Worm (Caenorhabditis elegans) whole organism, young adult: ENCODE results near the gene F36G3.1.

Experiments used
- B0019.2 ChIP-seq: fragments of 200-800 bp; sonication (Bioruptor generic); conservative IDR thresholded peaks from 2 replicates; pipeline ENCODE4 v1.3.6; 2022; ENCODE audit warnings: missing genetic modification reagents, missing genetic modification characterization, missing compliant biosample characterization
- B0261.1 ChIP-seq: sonication (generic microtip); optimal IDR thresholded peaks from 2 replicates; lab custom pipeline; 2016; ENCODE audit warnings: mild to moderate bottlenecking, missing genetic modification characterization, moderate library complexity, missing compliant biosample characterization
- C06A6.2 ChIP-seq: fragments of 200-800 bp; sonication (Bioruptor generic); conservative IDR thresholded peaks from 2 replicates; pipeline ENCODE4 v1.3.6; 2022; ENCODE audit warnings: missing genetic modification characterization, missing compliant biosample characterization
- F52B5.7 ChIP-seq: sonication (generic microtip); optimal IDR thresholded peaks from 2 replicates; lab custom pipeline; 2016; ENCODE audit warnings: mild to moderate bottlenecking, missing genetic modification characterization, missing compliant biosample characterization
- F57A8.1 ChIP-seq: fragments of 200-800 bp; sonication (Bioruptor generic); optimal IDR thresholded peaks from 2 replicates; lab custom pipeline; 2018; ENCODE audit warnings: mild to moderate bottlenecking, missing genetic modification characterization, moderate library complexity, missing compliant biosample characterization
- K11D2.4 ChIP-seq: fragments of 200-800 bp; sonication (Bioruptor generic); IDR thresholded peaks from 2 replicates; pipeline ENCODE4 v1.3.6; 2022; ENCODE audit warnings: missing genetic modification reagents, missing genetic modification characterization, missing compliant biosample characterization
- T07F8.4 ChIP-seq: sonication (generic microtip); optimal IDR thresholded peaks from 2 replicates; lab custom pipeline; 2016; ENCODE audit warnings: mild to moderate bottlenecking, missing genetic modification characterization, moderate library complexity, missing compliant biosample characterization
- T26A5.8 ChIP-seq: sonication (generic microtip); optimal IDR thresholded peaks from 2 replicates; lab custom pipeline; 2016; ENCODE audit warnings: missing genetic modification characterization, missing compliant biosample characterization
- Y53F4B.3 ChIP-seq: fragments of 200-800 bp; sonication (Bioruptor generic); IDR thresholded peaks from 2 replicates; pipeline ENCODE4 v1.3.6; 2022; ENCODE audit warnings: missing genetic modification reagents, missing genetic modification characterization, missing compliant biosample characterization
- Y56A3A.18 ChIP-seq: fragments of 200-800 bp; sonication (Bioruptor generic); IDR thresholded peaks from 2 replicates; pipeline ENCODE4 v1.3.6; 2022; ENCODE audit warnings: missing genetic modification reagents, missing genetic modification characterization, missing compliant biosample characterization
- Y95B8A.8 ChIP-seq: fragments of 200-800 bp; sonication (Bioruptor generic); IDR thresholded peaks from 2 replicates; pipeline ENCODE4 v1.3.6; 2022; ENCODE audit warnings: missing genetic modification reagents, missing genetic modification characterization, missing compliant biosample characterization
- aptf-3 ChIP-seq: fragments of 200-800 bp; sonication (Bioruptor generic); IDR thresholded peaks from 2 replicates; pipeline ENCODE4 v1.3.6; 2022; ENCODE audit warnings: missing genetic modification characterization, missing compliant biosample characterization
- attf-6 ChIP-seq: fragments of 200-800 bp; sonication (Bioruptor generic); IDR thresholded peaks from 2 replicates; pipeline ENCODE4 v1.3.6; 2022; ENCODE audit warnings: missing genetic modification reagents, missing genetic modification characterization, missing compliant biosample characterization
- bed-2 ChIP-seq: fragments of 200-800 bp; sonication (Bioruptor generic); IDR thresholded peaks from 2 replicates; pipeline ENCODE4 v1.3.6; 2022; ENCODE audit warnings: missing genetic modification reagents, missing genetic modification characterization, missing compliant biosample characterization
- cebp-1 ChIP-seq, 2 experiments: fragments of 200-800 bp in 1 of 2; sonication (Bioruptor generic) in 1 of 2; sonication (generic microtip) in 1 of 2; IDR thresholded peaks in 1 of 2; optimal IDR thresholded peaks in 1 of 2; 2 replicates each; pipeline versions ENCODE4 v1.3.6 to Lab custom; 2017 to 2022; ENCODE audit warnings: missing compliant biosample characterization in 2 of 2, missing genetic modification characterization in 2 of 2, mild to moderate bottlenecking in 1 of 2, missing genetic modification reagents in 1 of 2, moderate library complexity in 1 of 2
- ceh-27 ChIP-seq: fragments of 200-800 bp; sonication (Bioruptor generic); optimal IDR thresholded peaks from 2 replicates; lab custom pipeline; 2018; ENCODE audit warnings: mild to moderate bottlenecking, missing genetic modification characterization, moderate library complexity, missing compliant biosample characterization
- ceh-40 ChIP-seq: fragments of 200-800 bp; sonication (Bioruptor generic); IDR thresholded peaks from 2 replicates; pipeline ENCODE4 v1.3.6; 2022; ENCODE audit warnings: missing genetic modification characterization, missing compliant biosample characterization
- ceh-58 ChIP-seq: fragments of 200-800 bp; sonication (Bioruptor generic); IDR thresholded peaks from 2 replicates; pipeline ENCODE4 v1.3.6; 2022; ENCODE audit warnings: missing genetic modification characterization, missing compliant biosample characterization
- ceh-79 ChIP-seq: sonication (generic microtip); optimal IDR thresholded peaks from 2 replicates; lab custom pipeline; 2017; ENCODE audit warnings: mild to moderate bottlenecking, missing genetic modification characterization, missing compliant biosample characterization
- chd-7 ChIP-seq: sonication (generic microtip); optimal IDR thresholded peaks from 2 replicates; lab custom pipeline; 2016; ENCODE audit warnings: mild to moderate bottlenecking, missing genetic modification characterization, moderate library complexity, missing compliant biosample characterization
- die-1 ChIP-seq: sonication (generic microtip); optimal IDR thresholded peaks from 2 replicates; lab custom pipeline; 2016; ENCODE audit warnings: missing genotype, mild to moderate bottlenecking, missing genetic modification characterization, missing compliant biosample characterization
- dox-1 ChIP-seq: fragments of 200-800 bp; sonication (Bioruptor generic); IDR thresholded peaks from 2 replicates; pipeline ENCODE4 v1.3.6; 2022; ENCODE audit warnings: missing genetic modification reagents, missing genetic modification characterization, missing compliant biosample characterization
- dpff-1 ChIP-seq: sonication (generic microtip); optimal IDR thresholded peaks from 2 replicates; lab custom pipeline; 2017; ENCODE audit warnings: mild to moderate bottlenecking, missing genetic modification characterization, missing compliant biosample characterization
- egrh-3 ChIP-seq: fragments of 200-800 bp; sonication (Bioruptor generic); IDR thresholded peaks from 2 replicates; pipeline ENCODE4 v1.3.6; 2022; ENCODE audit warnings: missing genetic modification reagents, missing genetic modification characterization, missing compliant biosample characterization
- ets-4 ChIP-seq: fragments of 200-800 bp; sonication (Bioruptor generic); optimal IDR thresholded peaks from 2 replicates; lab custom pipeline; 2018; ENCODE audit warnings: mild to moderate bottlenecking, missing genetic modification characterization, missing compliant biosample characterization
- hlh-12 ChIP-seq: sonication (generic microtip); optimal IDR thresholded peaks from 2 replicates; lab custom pipeline; 2016; ENCODE audit warnings: missing genetic modification characterization, missing compliant biosample characterization
- hmg-1.2 ChIP-seq: fragments of 200-800 bp; sonication (Bioruptor generic); IDR thresholded peaks from 2 replicates; pipeline ENCODE4 v1.3.6; 2022; ENCODE audit warnings: missing genetic modification reagents, missing genetic modification characterization, missing compliant biosample characterization
- let-526 ChIP-seq: fragments of 200-800 bp; sonication (Bioruptor generic); IDR thresholded peaks from 2 replicates; pipeline ENCODE4 v1.3.6; 2022; ENCODE audit warnings: missing genetic modification reagents, missing genetic modification characterization, missing compliant biosample characterization
- lin-54 ChIP-seq: fragments of 200-800 bp; sonication (Bioruptor generic); optimal IDR thresholded peaks from 2 replicates; lab custom pipeline; 2018; ENCODE audit warnings: mild to moderate bottlenecking, missing genetic modification characterization, missing compliant biosample characterization
- lsl-1 ChIP-seq: fragments of 200-800 bp; sonication (Bioruptor generic); optimal IDR thresholded peaks from 2 replicates; lab custom pipeline; 2018; ENCODE audit warnings: mild to moderate bottlenecking, missing genetic modification characterization, moderate library complexity, missing compliant biosample characterization
- madf-3 ChIP-seq: fragments of 200-800 bp; sonication (Bioruptor generic); IDR thresholded peaks from 2 replicates; pipeline ENCODE4 v1.3.6; 2022; ENCODE audit warnings: missing genetic modification reagents, missing genetic modification characterization, missing compliant biosample characterization
- madf-6 ChIP-seq: fragments of 200-800 bp; sonication (Bioruptor generic); IDR thresholded peaks from 2 replicates; pipeline ENCODE4 v1.3.6; 2022; ENCODE audit warnings: missing genetic modification reagents, missing genetic modification characterization, missing compliant biosample characterization
- mxl-1 ChIP-seq: sonication (generic microtip); optimal IDR thresholded peaks from 2 replicates; lab custom pipeline; 2016; ENCODE audit warnings: missing genetic modification characterization, missing compliant biosample characterization
- nfya-1 ChIP-seq: sonication (generic microtip); optimal IDR thresholded peaks from 2 replicates; lab custom pipeline; 2017; ENCODE audit warnings: antibody characterized with exemption, missing compliant biosample characterization, missing genetic modification characterization, borderline replicate concordance; ENCODE audit not compliant: insufficient read depth
- nfya-2 ChIP-seq: fragments of 200-800 bp; sonication (Bioruptor generic); IDR thresholded peaks from 2 replicates; pipeline ENCODE4 v1.3.6; 2022; ENCODE audit warnings: missing genetic modification reagents, missing genetic modification characterization, missing compliant biosample characterization
- rcor-1 ChIP-seq: fragments of 200-800 bp; sonication (Bioruptor generic); IDR thresholded peaks from 2 replicates; pipeline ENCODE4 v1.3.6; 2022; ENCODE audit warnings: missing genetic modification reagents, missing genetic modification characterization, missing compliant biosample characterization
- rpc-1 ChIP-seq, 2 experiments: fragments of 150-350 bp in 1 of 2; sonication (generic microtip) in 1 of 2; optimal IDR thresholded peaks; 2 replicates each; lab custom pipeline; 2014 to 2018; ENCODE audit warnings: missing biosample characterization in 1 of 2, missing genetic modification characterization in 1 of 2, missing genetic modification reagents in 1 of 2, missing genotype in 1 of 2
- sdz-38 ChIP-seq: sonication (generic microtip); optimal IDR thresholded peaks from 2 replicates; lab custom pipeline; 2016; ENCODE audit warnings: missing genotype, missing genetic modification characterization, missing compliant biosample characterization
- snpc-1.1 ChIP-seq: sonication (generic microtip); optimal IDR thresholded peaks from 2 replicates; lab custom pipeline; 2017; ENCODE audit warnings: missing genetic modification characterization, mild to moderate bottlenecking, missing compliant biosample characterization, antibody characterized with exemption, moderate library complexity, missing genotype, missing genetic modification reagents; ENCODE audit not compliant: insufficient read depth
- snpc-3.4 ChIP-seq: sonication (generic microtip); optimal IDR thresholded peaks from 2 replicates; lab custom pipeline; 2017; ENCODE audit warnings: missing genetic modification characterization, mild to moderate bottlenecking, missing compliant biosample characterization, antibody characterized with exemption, moderate library complexity, missing genotype, missing genetic modification reagents
- zfh-2 ChIP-seq: fragments of 200-800 bp; sonication (Bioruptor generic); conservative IDR thresholded peaks from 2 replicates; pipeline ENCODE4 v1.3.6; 2022; ENCODE audit warnings: missing genetic modification reagents, missing genetic modification characterization, missing compliant biosample characterization
- ztf-3 ChIP-seq: fragments of 200-800 bp; sonication (Bioruptor generic); optimal IDR thresholded peaks from 2 replicates; lab custom pipeline; 2018; ENCODE audit warnings: mild to moderate bottlenecking, missing genetic modification characterization, missing compliant biosample characterization

Gene F36G3.1

ce11 chrX:9743513-9743914 is 45.5 kb downstream of the F36G3.1 start (continued):
- TF ChIP-seq T26A5.8 (tag; lab: Kevin White, UChicago): peak; percentile 97
- TF ChIP-seq madf-6 (GFP tag; lab: Robert Waterston, UW): peak; percentile 80
- peak; percentile 86 for TF ChIP-seq attf-6 (GFP tag; lab: Robert Waterston, UW)

- TF ChIP-seq snpc-1.1 (tag; lab: Kevin White, UChicago) (no peak), zfh-2 (no peak), die-1 (tag; lab: Kevin White, UChicago) (no peak), T07F8.4 (no peak), ceh-40 (GFP tag; lab: Robert Waterston, UW) (no peak), snpc-3.4 (tag; lab: Kevin White, UChicago) (no peak), F57A8.1 (GFP tag; lab: Kevin White, UChicago) (no peak), bed-2 (GFP tag; lab: Robert Waterston, UW) (no peak), B0261.1 (tag; lab: Kevin White, UChicago) (no peak), rpc-1 (optimal IDR thresholded peaks at IDR 0.05; lab: Kevin White, UChicago) (no peak), rpc-1 (tag; optimal IDR thresholded peaks at IDR 0.05; lab: Kevin White, UChicago) (no peak), lin-54 (GFP tag; lab: Kevin White, UChicago) (no peak)
Measured at ce11 chrX:9742058-9742457, 47.0 kb downstream of the F36G3.1 start.

- TF ChIP-seq ceh-79 (tag; lab: Kevin White, UChicago): no peak
- no peak for TF ChIP-seq mxl-1 (tag; lab: Kevin White, UChicago)
- no peak for TF ChIP-seq Y95B8A.8 (GFP tag; lab: Robert Waterston, UW)
- peak; percentile 14 for TF ChIP-seq chd-7 (tag; lab: Kevin White, UChicago)
- TF ChIP-seq madf-6 (GFP tag; lab: Robert Waterston, UW): no peak
- no peak for TF ChIP-seq ets-4 (GFP tag; lab: Kevin White, UChicago)
- no peak for TF ChIP-seq B0019.2 (GFP tag; lab: Robert Waterston, UW)
- no peak for TF ChIP-seq ztf-3
- TF ChIP-seq let-526 (GFP tag; lab: Robert Waterston, UW): no peak
- TF ChIP-seq cebp-1 (GFP tag; IDR thresholded peaks at IDR 0.05; lab: Robert Waterston, UW): no peak
- no peak for TF ChIP-seq cebp-1 (tag; optimal IDR thresholded peaks at IDR 0.05; lab: Kevin White, UChicago)
- TF ChIP-seq dox-1 (GFP tag; lab: Robert Waterston, UW): peak; percentile 42; the same call in 1 of the 2 replicates
- TF ChIP-seq aptf-3: no peak
- no peak for TF ChIP-seq C06A6.2
- TF ChIP-seq zfh-2: peak; percentile 94
- TF ChIP-seq rcor-1 (GFP tag; lab: Robert Waterston, UW): no peak
- no peak for TF ChIP-seq madf-3 (GFP tag; lab: Robert Waterston, UW)
- TF ChIP-seq egrh-3 (GFP tag; lab: Robert Waterston, UW): peak; percentile 64
- TF ChIP-seq rpc-1 (optimal IDR thresholded peaks at IDR 0.05; lab: Kevin White, UChicago): no peak
- no peak for TF ChIP-seq rpc-1 (tag; optimal IDR thresholded peaks at IDR 0.05; lab: Kevin White, UChicago)
- no peak for TF ChIP-seq dpff-1 (tag; lab: Kevin White, UChicago)
- no peak for TF ChIP-seq nfya-1 (tag; lab: Kevin White, UChicago)
- no peak for TF ChIP-seq nfya-2
- TF ChIP-seq F52B5.7 (tag; lab: Kevin White, UChicago): peak; percentile 48
- no peak for TF ChIP-seq hlh-12
- TF ChIP-seq hmg-1.2 (GFP tag; lab: Robert Waterston, UW): peak; percentile 23; the same call in 1 of the 2 replicates
- no peak for TF ChIP-seq snpc-3.4 (tag; lab: Kevin White, UChicago)
- TF ChIP-seq K11D2.4 (GFP tag; lab: Robert Waterston, UW): 0 out of 2 replicates have a peak, but pooled peaks have one; percentile 24
- no peak for TF ChIP-seq lsl-1 (GFP tag; lab: Kevin White, UChicago)
- no peak for TF ChIP-seq die-1 (tag; lab: Kevin White, UChicago)
- no peak for TF ChIP-seq ceh-58
- no peak for TF ChIP-seq Y53F4B.3 (GFP tag; lab: Robert Waterston, UW)
- no peak for TF ChIP-seq Y56A3A.18 (GFP tag; lab: Robert Waterston, UW)
- peak; percentile 29 for TF ChIP-seq ceh-27 (GFP tag; lab: Kevin White, UChicago)
- no peak for TF ChIP-seq sdz-38 (tag; lab: Kevin White, UChicago)
Measured at ce11 chrX:9737730-9738129, 51.3 kb downstream of the F36G3.1 start, which contains the start of gene F15G9.5. F15G9.5 (minus strand) TSS chrX:9737888.
